Worm (Caenorhabditis elegans): ENCODE results near the gene Y77E11A.23.

DNA sequence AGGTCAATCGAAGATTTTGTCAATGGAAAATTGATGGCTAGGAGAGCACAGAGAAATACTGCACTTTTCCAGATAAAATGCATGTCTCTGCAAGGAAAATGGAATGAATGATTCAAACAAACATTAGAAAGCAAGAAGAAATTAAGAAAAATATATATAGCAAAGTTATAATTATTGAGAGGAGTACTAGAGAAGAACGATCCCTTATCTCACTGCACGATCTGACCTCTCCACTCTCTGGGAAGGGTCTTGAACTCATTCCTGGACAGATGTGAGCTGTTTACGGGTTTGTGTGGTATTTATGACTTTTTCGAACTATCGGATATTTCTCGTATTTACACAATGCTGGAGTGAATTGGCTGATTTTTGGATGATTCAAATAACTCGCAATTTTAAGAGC, at the start of gene Y77E11A.23:
- TF ChIP-seq him-1 (tag; optimal IDR thresholded peaks at IDR 0.05) (no peak), dao-5 (tag; optimal IDR thresholded peaks at IDR 0.05) (no peak)
